Worm (Caenorhabditis elegans) whole organism, late embryonic: ENCODE measurements around the gene attf-2.

Experiments
- C08G9.2 ChIP-seq: sonication (generic microtip); optimal IDR thresholded peaks from 2 replicates; lab custom pipeline; 2016; ENCODE audit warnings: mild to moderate bottlenecking, missing genetic modification characterization, moderate library complexity, missing compliant biosample characterization
- C38D4.7 ChIP-seq: fragments of 200-800 bp; sonication (Bioruptor generic); optimal IDR thresholded peaks from 2 replicates; lab custom pipeline; 2018; ENCODE audit warnings: mild to moderate bottlenecking, missing genetic modification characterization, moderate library complexity, missing compliant biosample characterization
- K02D7.2 ChIP-seq: sonication (generic microtip); optimal IDR thresholded peaks from 2 replicates; lab custom pipeline; 2017; ENCODE audit warnings: mild to moderate bottlenecking, missing genetic modification characterization, missing compliant biosample characterization
- Y22D7AL.16 ChIP-seq: sonication (generic microtip); optimal IDR thresholded peaks from 2 replicates; lab custom pipeline; 2016; ENCODE audit warnings: missing genetic modification characterization, missing compliant biosample characterization
- ama-1 ChIP-seq: fragments of 150-350 bp; optimal IDR thresholded peaks from 2 replicates; lab custom pipeline; 2014
- ceh-18 ChIP-seq: sonication (generic microtip); optimal IDR thresholded peaks from 2 replicates; lab custom pipeline; 2016; ENCODE audit warnings: missing genetic modification characterization, missing compliant biosample characterization
- ceh-19 ChIP-seq: fragments of 200-800 bp; sonication (Bioruptor generic); optimal IDR thresholded peaks from 2 replicates; lab custom pipeline; 2018; ENCODE audit warnings: mild to moderate bottlenecking, missing genetic modification characterization, missing compliant biosample characterization
- ceh-24 ChIP-seq: sonication (generic microtip); optimal IDR thresholded peaks from 2 replicates; lab custom pipeline; 2016; ENCODE audit warnings: mild to moderate bottlenecking, missing genetic modification characterization, missing compliant biosample characterization
- ceh-30 ChIP-seq: fragments of 150-350 bp; optimal IDR thresholded peaks from 2 replicates; lab custom pipeline; 2014; ENCODE audit warnings: missing biosample characterization, missing genetic modification characterization
- ceh-31 ChIP-seq: sonication (generic microtip); optimal IDR thresholded peaks from 2 replicates; lab custom pipeline; 2016; ENCODE audit warnings: missing genetic modification characterization, missing compliant biosample characterization
- ceh-34 ChIP-seq: sonication (generic microtip); optimal IDR thresholded peaks from 2 replicates; lab custom pipeline; 2016; ENCODE audit warnings: mild to moderate bottlenecking, missing genetic modification characterization, missing compliant biosample characterization
- ceh-48 ChIP-seq: sonication (generic microtip); optimal IDR thresholded peaks from 2 replicates; lab custom pipeline; 2016; ENCODE audit warnings: missing genetic modification characterization, inconsistent platforms, missing compliant biosample characterization
- ceh-6 ChIP-seq: fragments of 200-800 bp; sonication (Bioruptor generic); optimal IDR thresholded peaks from 2 replicates; lab custom pipeline; 2018; ENCODE audit warnings: mild to moderate bottlenecking, missing genetic modification characterization, missing compliant biosample characterization
- dve-1 ChIP-seq: sonication (generic microtip); optimal IDR thresholded peaks from 2 replicates; lab custom pipeline; 2017; ENCODE audit warnings: antibody characterized with exemption, mild to moderate bottlenecking, missing genetic modification characterization, missing compliant biosample characterization
- elt-2 ChIP-seq: sonication (generic microtip); optimal IDR thresholded peaks from 2 replicates; lab custom pipeline; 2016; ENCODE audit warnings: missing genetic modification reagents, missing genetic modification characterization, missing compliant biosample characterization
- elt-4 ChIP-seq: sonication (generic microtip); optimal IDR thresholded peaks from 2 replicates; lab custom pipeline; 2016; ENCODE audit warnings: missing genetic modification characterization, missing compliant biosample characterization
- fkh-10 ChIP-seq: fragments of 150-350 bp; optimal IDR thresholded peaks from 2 replicates; lab custom pipeline; 2014; ENCODE audit warnings: missing biosample characterization, missing genetic modification reagents, missing genetic modification characterization
- fkh-6 ChIP-seq: sonication (generic microtip); optimal IDR thresholded peaks from 2 replicates; lab custom pipeline; 2016; ENCODE audit warnings: missing genetic modification characterization, missing compliant biosample characterization
- gmeb-2 ChIP-seq: sonication (generic microtip); optimal IDR thresholded peaks from 2 replicates; lab custom pipeline; 2016; ENCODE audit warnings: missing genetic modification characterization, inconsistent platforms, missing compliant biosample characterization
- hlh-13 ChIP-seq: fragments of 200-800 bp; sonication (Bioruptor generic); optimal IDR thresholded peaks from 2 replicates; lab custom pipeline; 2018; ENCODE audit warnings: mild to moderate bottlenecking, missing genetic modification characterization, missing compliant biosample characterization
- lin-11 ChIP-seq: fragments of 200-800 bp; sonication (Bioruptor generic); optimal IDR thresholded peaks from 2 replicates; lab custom pipeline; 2018; ENCODE audit warnings: mild to moderate bottlenecking, missing genetic modification characterization, missing compliant biosample characterization
- mec-3 ChIP-seq: sonication (generic microtip); optimal IDR thresholded peaks from 2 replicates; lab custom pipeline; 2016; ENCODE audit warnings: borderline replicate concordance, missing genetic modification characterization, missing compliant biosample characterization
- nhr-11 ChIP-seq: fragments of 150-350 bp; optimal IDR thresholded peaks from 2 replicates; lab custom pipeline; 2014; ENCODE audit warnings: missing biosample characterization, missing genetic modification characterization
- nhr-232 ChIP-seq: sonication (generic microtip); optimal IDR thresholded peaks from 2 replicates; lab custom pipeline; 2016; ENCODE audit warnings: missing genetic modification characterization, missing compliant biosample characterization
- odd-2 ChIP-seq: sonication (generic microtip); optimal IDR thresholded peaks from 2 replicates; lab custom pipeline; 2017; ENCODE audit warnings: antibody characterized with exemption, mild to moderate bottlenecking, missing genetic modification characterization, missing compliant biosample characterization
- pax-1 ChIP-seq: fragments of 150-350 bp; optimal IDR thresholded peaks from 2 replicates; lab custom pipeline; 2014; ENCODE audit warnings: missing biosample characterization, missing genetic modification characterization
- pha-2 ChIP-seq: sonication (generic microtip); optimal IDR thresholded peaks from 2 replicates; lab custom pipeline; 2017; ENCODE audit warnings: mild to moderate bottlenecking, missing genetic modification characterization, missing compliant biosample characterization
- pros-1 ChIP-seq: fragments of 150-350 bp; optimal IDR thresholded peaks from 2 replicates; lab custom pipeline; 2014; ENCODE audit warnings: missing biosample characterization, missing genetic modification reagents, missing genetic modification characterization
- ref-2 ChIP-seq: sonication (generic microtip); optimal IDR thresholded peaks from 2 replicates; lab custom pipeline; 2016; ENCODE audit warnings: missing genetic modification characterization, missing compliant biosample characterization
- rnt-1 ChIP-seq: sonication (generic microtip); optimal IDR thresholded peaks from 2 replicates; lab custom pipeline; 2016; ENCODE audit warnings: missing genetic modification characterization, missing compliant biosample characterization
- sox-2 ChIP-seq: fragments of 200-800 bp; sonication (Bioruptor generic); IDR thresholded peaks from 2 replicates; pipeline ENCODE4 v1.3.6; 2022; ENCODE audit warnings: missing genetic modification reagents, missing genetic modification characterization, missing compliant biosample characterization
- sox-4 ChIP-seq: sonication (generic microtip); optimal IDR thresholded peaks from 2 replicates; lab custom pipeline; 2017; ENCODE audit warnings: mild to moderate bottlenecking, missing genetic modification characterization, inconsistent platforms, missing compliant biosample characterization
- syd-9 ChIP-seq: sonication (generic microtip); optimal IDR thresholded peaks from 2 replicates; lab custom pipeline; 2016; ENCODE audit warnings: mild to moderate bottlenecking, missing genetic modification characterization, moderate library complexity, missing compliant biosample characterization
- tbx-2 ChIP-seq: sonication (generic microtip); optimal IDR thresholded peaks from 2 replicates; lab custom pipeline; 2016; ENCODE audit warnings: missing genetic modification characterization, missing compliant biosample characterization
- ttx-3 ChIP-seq: sonication (generic microtip); optimal IDR thresholded peaks from 2 replicates; lab custom pipeline; 2016; ENCODE audit warnings: missing genetic modification reagents, missing genetic modification characterization, missing compliant biosample characterization
- unc-3 ChIP-seq, 2 experiments: fragments of 200-800 bp in 1 of 2; sonication (Bioruptor generic) in 1 of 2; sonication (generic microtip) in 1 of 2; conservative IDR thresholded peaks in 1 of 2; optimal IDR thresholded peaks in 1 of 2; 2 replicates each; pipeline versions ENCODE4 v1.3.6 to Lab custom; 2016 to 2022; ENCODE audit warnings: missing compliant biosample characterization in 2 of 2, missing genetic modification characterization in 2 of 2, missing genetic modification reagents in 1 of 2
- unc-42 ChIP-seq: sonication (generic microtip); optimal IDR thresholded peaks from 2 replicates; lab custom pipeline; 2016; ENCODE audit warnings: missing genotype, missing genetic modification characterization, missing compliant biosample characterization
- unc-55 ChIP-seq: sonication (generic microtip); optimal IDR thresholded peaks from 2 replicates; lab custom pipeline; 2017; ENCODE audit warnings: missing biosample characterization, missing genetic modification reagents, missing genetic modification characterization
- unc-86 ChIP-seq: sonication (generic microtip); optimal IDR thresholded peaks from 2 replicates; lab custom pipeline; 2016; ENCODE audit warnings: missing genetic modification characterization, missing compliant biosample characterization

Gene attf-2

ce11 chrV:7218988-7219387 lies 23.1 kb upstream of the attf-2 start, which contains the start of gene C13F10.5:
TSS of gene C13F10.5 (minus strand) at chrV:7219088.
- TF ChIP-seq dve-1 (tag; lab: Kevin White, UChicago): no peak
- TF ChIP-seq, all 69 proteins: peak for 0

ce11 chrV:7216016-7216415 lies 20.1 kb upstream of the attf-2 start:
- TF ChIP-seq C38D4.7 (GFP tag; lab: Kevin White, UChicago) (no peak), ceh-31 (tag; lab: Kevin White, UChicago) (peak; percentile 5), C08G9.2 (tag; lab: Kevin White, UChicago) (no peak), pros-1 (no peak), K02D7.2 (tag; lab: Kevin White, UChicago) (no peak), ceh-34 (tag; lab: Kevin White, UChicago) (no peak), ceh-30 (tag; lab: Kevin White, UChicago) (no peak), elt-4 (tag; lab: Kevin White, UChicago) (no peak), tbx-2 (no peak), ceh-18 (tag; lab: Kevin White, UChicago) (peak; percentile 4), odd-2 (tag; lab: Kevin White, UChicago) (no peak), fkh-6 (tag; lab: Kevin White, UChicago) (no peak), ama-1 (no peak), unc-42 (tag; lab: Kevin White, UChicago) (peak; percentile 23), ceh-19 (GFP tag; lab: Kevin White, UChicago) (no peak), unc-86 (tag; lab: Kevin White, UChicago) (no peak), hlh-13 (no peak), Y22D7AL.16 (no peak)

ce11 chrV:7214802-7215201 lies 18.9 kb upstream of the attf-2 start, which contains the start of gene soap-1:
TSS of gene soap-1 (minus strand) at chrV:7214902.
- no peak for TF ChIP-seq gmeb-2
- no peak for TF ChIP-seq pax-1
- no peak for TF ChIP-seq ref-2 (tag; lab: Kevin White, UChicago)
- no peak for TF ChIP-seq lin-11 (tag; lab: Kevin White, UChicago)
- no peak for TF ChIP-seq sox-4
- no peak for TF ChIP-seq elt-2 (tag; lab: Kevin White, UChicago)
- no peak for TF ChIP-seq nhr-232
- TF ChIP-seq nhr-11: no peak

ce11 chrV:7209001-7209400 lies 13.1 kb upstream of the attf-2 start:
- TF ChIP-seq dve-1 (tag; lab: Kevin White, UChicago): no peak
- TF ChIP-seq unc-55: no peak
- no peak for TF ChIP-seq K02D7.2 (tag; lab: Kevin White, UChicago)
- no peak for TF ChIP-seq tbx-2
- TF ChIP-seq hlh-13: no peak
- no peak for TF ChIP-seq ceh-24 (tag; lab: Kevin White, UChicago)
- TF ChIP-seq nhr-232: no peak
- no peak for TF ChIP-seq syd-9 (tag; lab: Kevin White, UChicago)
- no peak for TF ChIP-seq mec-3 (tag; lab: Kevin White, UChicago)
- no peak for TF ChIP-seq rnt-1 (tag; lab: Kevin White, UChicago)
- no peak for TF ChIP-seq fkh-10
- no peak for TF ChIP-seq sox-2 (GFP tag; lab: Robert Waterston, UW)
- no peak for TF ChIP-seq ceh-6
- no peak for TF ChIP-seq C38D4.7 (GFP tag; lab: Kevin White, UChicago)

ce11 chrV:7201353-7201752 lies 5.4 kb upstream of the attf-2 start:
- no peak for TF ChIP-seq ceh-48 (tag; lab: Kevin White, UChicago)
- TF ChIP-seq ttx-3 (tag; lab: Kevin White, UChicago): no peak
- TF ChIP-seq unc-3 (GFP tag; conservative IDR thresholded peaks at IDR 0.05; lab: Robert Waterston, UW): no peak
- no peak for TF ChIP-seq unc-3 (tag; optimal IDR thresholded peaks at IDR 0.05; lab: Kevin White, UChicago)
- no peak for TF ChIP-seq pha-2 (tag; lab: Kevin White, UChicago)
- TF ChIP-seq C38D4.7 (GFP tag; lab: Kevin White, UChicago): no peak
- TF ChIP-seq rnt-1 (tag; lab: Kevin White, UChicago): no peak
- TF ChIP-seq K02D7.2 (tag; lab: Kevin White, UChicago): no peak
